Fruit fly (Drosophila melanogaster) whole organism, embryonic: ENCODE results near the gene pygo.

Experiments
- Abd-B ChIP-seq: fragments of 200-800 bp; sonication (Bioruptor generic); optimal IDR thresholded peaks from 2 replicates; lab custom pipeline; 2018; ENCODE audit warnings: missing biosample characterization, mild to moderate bottlenecking, missing genetic modification characterization, moderate library complexity
- CG10431 ChIP-seq: fragments of 200-800 bp; sonication (Bioruptor generic); optimal IDR thresholded peaks from 3 replicates; lab custom pipeline; 2018; ENCODE audit warnings: missing biosample characterization, mild to moderate bottlenecking, missing genetic modification characterization
- CG11560 ChIP-seq: fragments of 200-800 bp; sonication (Bioruptor generic); IDR thresholded peaks from 3 replicates; pipeline ENCODE4 v1.3.6; 2022; ENCODE audit warnings: missing biosample characterization, missing genetic modification characterization
- CG12744 ChIP-seq: fragments of 200-800 bp; sonication (Bioruptor generic); optimal IDR thresholded peaks from 2 replicates; lab custom pipeline; 2016; ENCODE audit warnings: missing biosample characterization, missing genetic modification characterization
- CG13287 ChIP-seq: fragments of 200-800 bp; sonication (Bioruptor generic); IDR thresholded peaks from 2 replicates; pipeline ENCODE4 v1.3.6; 2022; ENCODE audit warnings: missing biosample characterization, missing genetic modification characterization; ENCODE audit not compliant: partially characterized antibody
- CG14014 ChIP-seq: fragments of 200-800 bp; sonication (Bioruptor generic); IDR thresholded peaks from 2 replicates; pipeline ENCODE4 v1.3.6; 2022; ENCODE audit warnings: missing biosample characterization, missing genetic modification characterization
- CG14667 ChIP-seq: fragments of 200-800 bp; sonication (Bioruptor generic); IDR thresholded peaks from 2 replicates; pipeline ENCODE4 v1.3.6; 2022; ENCODE audit warnings: missing biosample characterization, missing genetic modification characterization
- CG17385 ChIP-seq: fragments of 200-800 bp; sonication (Bioruptor generic); optimal IDR thresholded peaks from 3 replicates; lab custom pipeline; 2018; ENCODE audit warnings: missing biosample characterization, mild to moderate bottlenecking, missing genetic modification characterization
- CG17568 ChIP-seq: fragments of 200-800 bp; sonication (Bioruptor generic); optimal IDR thresholded peaks from 2 replicates; lab custom pipeline; 2018; ENCODE audit warnings: missing biosample characterization, mild to moderate bottlenecking, missing genetic modification characterization, moderate library complexity
- CG2712 ChIP-seq: fragments of 200-800 bp; optimal IDR thresholded peaks from 3 replicates; lab custom pipeline; 2019; ENCODE audit warnings: missing biosample characterization, mild to moderate bottlenecking, missing genetic modification characterization, moderate library complexity
- CG31224 ChIP-seq: fragments of 200-800 bp; sonication (Bioruptor generic); IDR thresholded peaks from 2 replicates; pipeline ENCODE4 v1.3.6; 2022; ENCODE audit warnings: missing biosample characterization, missing genetic modification characterization
- CG32532 ChIP-seq: fragments of 200-800 bp; sonication (Bioruptor generic); IDR thresholded peaks from 2 replicates; pipeline ENCODE4 v1.3.6; 2022; ENCODE audit warnings: missing biosample characterization, missing genetic modification characterization
- CG3281 ChIP-seq: fragments of 200-800 bp; sonication (Bioruptor generic); optimal IDR thresholded peaks from 3 replicates; lab custom pipeline; 2017; ENCODE audit warnings: missing biosample characterization, mild to moderate bottlenecking, missing genetic modification characterization
- CG34376 ChIP-seq: fragments of 200-800 bp; sonication (Bioruptor generic); optimal IDR thresholded peaks from 2 replicates; lab custom pipeline; 2018; ENCODE audit warnings: missing biosample characterization, mild to moderate bottlenecking, missing genetic modification characterization
- CG4360 ChIP-seq: fragments of 200-800 bp; sonication (Bioruptor generic); IDR thresholded peaks from 2 replicates; pipeline ENCODE4 v1.3.6; 2022; ENCODE audit warnings: missing biosample characterization, missing genetic modification characterization
- CG4424 ChIP-seq: fragments of 200-800 bp; sonication (Bioruptor generic); optimal IDR thresholded peaks from 3 replicates; lab custom pipeline; 2016; ENCODE audit warnings: missing biosample characterization, missing genetic modification characterization
- CG5180 ChIP-seq: fragments of 200-800 bp; sonication (Bioruptor generic); optimal IDR thresholded peaks from 3 replicates; lab custom pipeline; 2017; ENCODE audit warnings: missing biosample characterization, missing genetic modification characterization, mild to moderate bottlenecking, moderate library complexity, missing genetic modification reagents
- CG6791 ChIP-seq: fragments of 200-800 bp; sonication (Bioruptor generic); IDR thresholded peaks from 3 replicates; pipeline ENCODE4 v1.3.6; 2022; ENCODE audit warnings: missing biosample characterization, missing genetic modification characterization; ENCODE audit not compliant: partially characterized antibody
- CG6813 ChIP-seq: fragments of 200-800 bp; sonication (Bioruptor generic); optimal IDR thresholded peaks from 2 replicates; lab custom pipeline; 2017; ENCODE audit warnings: missing biosample characterization, missing genetic modification characterization, mild to moderate bottlenecking, moderate library complexity, missing genetic modification reagents
- CG9727 ChIP-seq: fragments of 200-800 bp; sonication (Bioruptor generic); optimal IDR thresholded peaks from 3 replicates; lab custom pipeline; 2017; ENCODE audit warnings: missing biosample characterization, mild to moderate bottlenecking, missing genetic modification characterization
- Deaf1 ChIP-seq: fragments of 200-800 bp; optimal IDR thresholded peaks from 3 replicates; lab custom pipeline; 2019; ENCODE audit warnings: missing biosample characterization, mild to moderate bottlenecking, missing genetic modification characterization, moderate library complexity
- ERR ChIP-seq: fragments of 200-800 bp; sonication (Bioruptor generic); optimal IDR thresholded peaks from 2 replicates; lab custom pipeline; 2016; ENCODE audit warnings: missing biosample characterization, missing genetic modification characterization
- H15 ChIP-seq: fragments of 200-800 bp; sonication (Bioruptor generic); IDR thresholded peaks from 3 replicates; pipeline ENCODE4 v1.3.6; 2022; ENCODE audit warnings: missing biosample characterization, missing genetic modification characterization
- HHEX ChIP-seq: fragments of 200-800 bp; sonication (Bioruptor generic); optimal IDR thresholded peaks from 3 replicates; lab custom pipeline; 2017; ENCODE audit warnings: missing biosample characterization, mild to moderate bottlenecking, missing genetic modification characterization, missing genetic modification reagents
- HmgD ChIP-seq: fragments of 200-800 bp; sonication (Bioruptor generic); optimal IDR thresholded peaks from 3 replicates; lab custom pipeline; 2016; ENCODE audit warnings: missing biosample characterization, missing genetic modification characterization
- NFAT ChIP-seq: fragments of 200-800 bp; sonication (Bioruptor generic); IDR thresholded peaks from 2 replicates; pipeline ENCODE4 v1.3.6; 2022; ENCODE audit warnings: missing biosample characterization, missing genetic modification characterization
- Sin3A ChIP-seq: fragments of >200 bp; optimal IDR thresholded peaks from 2 replicates; lab custom pipeline; 2018
- ac ChIP-seq: fragments of 200-800 bp; sonication (Bioruptor generic); optimal IDR thresholded peaks from 3 replicates; lab custom pipeline; 2017; ENCODE audit warnings: missing biosample characterization, mild to moderate bottlenecking, missing genetic modification characterization
- al ChIP-seq: fragments of 200-800 bp; sonication (Bioruptor generic); IDR thresholded peaks from 2 replicates; pipeline ENCODE4 v1.3.6; 2022; ENCODE audit warnings: missing biosample characterization, missing genetic modification characterization
- aop ChIP-seq: fragments of 200-800 bp; sonication (Bioruptor generic); IDR thresholded peaks from 2 replicates; pipeline ENCODE4 v1.3.6; 2022; ENCODE audit warnings: missing biosample characterization, missing genetic modification characterization
- az2 ChIP-seq: fragments of 200-800 bp; sonication (Bioruptor generic); optimal IDR thresholded peaks from 3 replicates; lab custom pipeline; 2016; ENCODE audit warnings: missing biosample characterization, missing genetic modification characterization
- bbx ChIP-seq: fragments of 200-800 bp; sonication (Bioruptor generic); IDR thresholded peaks from 2 replicates; pipeline ENCODE4 v1.3.6; 2022; ENCODE audit warnings: missing biosample characterization, missing genetic modification characterization; ENCODE audit not compliant: partially characterized antibody
- bigmax ChIP-seq: fragments of 200-800 bp; sonication (Bioruptor generic); optimal IDR thresholded peaks from 2 replicates; lab custom pipeline; 2018; ENCODE audit warnings: missing biosample characterization, mild to moderate bottlenecking, missing genetic modification characterization
- da ChIP-seq: fragments of 200-800 bp; sonication (Bioruptor generic); optimal IDR thresholded peaks from 2 replicates; lab custom pipeline; 2016; ENCODE audit warnings: missing biosample characterization, missing genetic modification characterization
- dan ChIP-seq: fragments of 200-800 bp; sonication (Bioruptor generic); IDR thresholded peaks from 2 replicates; pipeline ENCODE4 v1.3.6; 2022; ENCODE audit warnings: missing biosample characterization, missing genetic modification characterization
- gcm ChIP-seq: fragments of 200-800 bp; sonication (Bioruptor generic); optimal IDR thresholded peaks from 2 replicates; lab custom pipeline; 2019; ENCODE audit warnings: missing biosample characterization, mild to moderate bottlenecking, missing genetic modification characterization, moderate library complexity
- gcm2 ChIP-seq: fragments of 200-800 bp; sonication (Bioruptor generic); optimal IDR thresholded peaks from 2 replicates; lab custom pipeline; 2016; ENCODE audit warnings: missing biosample characterization, missing genetic modification characterization
- hth ChIP-seq: fragments of >200 bp; optimal IDR thresholded peaks from 2 replicates; lab custom pipeline; 2017; ENCODE audit warnings: inconsistent platforms
- jumu ChIP-seq: fragments of 200-800 bp; sonication (Bioruptor generic); optimal IDR thresholded peaks from 3 replicates; lab custom pipeline; 2016; ENCODE audit warnings: missing biosample characterization, missing genetic modification characterization
- kah ChIP-seq: fragments of 200-800 bp; sonication (Bioruptor generic); optimal IDR thresholded peaks from 2 replicates; lab custom pipeline; 2018; ENCODE audit warnings: missing biosample characterization, mild to moderate bottlenecking, missing genetic modification characterization
- lbe ChIP-seq: fragments of 200-800 bp; sonication (Bioruptor generic); optimal IDR thresholded peaks from 2 replicates; lab custom pipeline; 2016; ENCODE audit warnings: missing biosample characterization, mild to moderate bottlenecking, missing genetic modification characterization
- lmd ChIP-seq: fragments of 200-800 bp; sonication (Bioruptor generic); IDR thresholded peaks from 2 replicates; pipeline ENCODE4 v1.3.6; 2022; ENCODE audit warnings: missing biosample characterization, missing genetic modification characterization
- otp ChIP-seq: fragments of 200-800 bp; sonication (Bioruptor generic); IDR thresholded peaks from 3 replicates; pipeline ENCODE4, ENCODE4 v1.3.6; 2022; ENCODE audit warnings: missing biosample characterization, missing genetic modification characterization
- pan ChIP-seq, 4 experiments: fragments of >200 bp in 3 of 4; fragments of 200-800 bp in 1 of 4; sonication (Bioruptor generic) in 1 of 4; optimal IDR thresholded peaks in 3 of 4; IDR thresholded peaks in 1 of 4; 2 replicates each; pipeline versions ENCODE4 v1.3.6 to Lab custom; 2017 to 2022; ENCODE audit warnings: missing biosample characterization in 2 of 4, missing genetic modification characterization in 2 of 4, mixed read lengths in 1 of 4
- pnt ChIP-seq: fragments of 200-800 bp; sonication (Bioruptor generic); optimal IDR thresholded peaks from 3 replicates; lab custom pipeline; 2016; ENCODE audit warnings: missing biosample characterization, missing genetic modification characterization
- sqz ChIP-seq: fragments of 200-800 bp; sonication (Bioruptor generic); optimal IDR thresholded peaks from 3 replicates; lab custom pipeline; 2018; ENCODE audit warnings: missing biosample characterization, mild to moderate bottlenecking, missing genetic modification characterization
- stwl ChIP-seq: fragments of 200-800 bp; sonication (Bioruptor generic); optimal IDR thresholded peaks from 3 replicates; lab custom pipeline; 2018; ENCODE audit warnings: missing biosample characterization, mild to moderate bottlenecking, missing genetic modification characterization, moderate library complexity
- tap ChIP-seq: fragments of 200-800 bp; optimal IDR thresholded peaks from 3 replicates; lab custom pipeline; 2019; ENCODE audit warnings: missing biosample characterization, mild to moderate bottlenecking, missing genetic modification characterization, moderate library complexity
- unc-4 ChIP-seq: fragments of 200-800 bp; sonication (Bioruptor generic); IDR thresholded peaks from 2 replicates; pipeline ENCODE4 v1.3.6; 2022; ENCODE audit warnings: missing biosample characterization, missing genetic modification characterization; ENCODE audit not compliant: partially characterized antibody
- wdn ChIP-seq: fragments of 200-800 bp; sonication (Bioruptor generic); IDR thresholded peaks from 2 replicates; pipeline ENCODE4 v1.3.6; 2022; ENCODE audit warnings: missing biosample characterization, missing genetic modification characterization
- z ChIP-seq: fragments of 200-800 bp; sonication (Bioruptor generic); IDR thresholded peaks from 3 replicates; pipeline ENCODE4 v1.3.6; 2022; ENCODE audit warnings: missing biosample characterization, missing genetic modification characterization

Gene pygo

DNA sequence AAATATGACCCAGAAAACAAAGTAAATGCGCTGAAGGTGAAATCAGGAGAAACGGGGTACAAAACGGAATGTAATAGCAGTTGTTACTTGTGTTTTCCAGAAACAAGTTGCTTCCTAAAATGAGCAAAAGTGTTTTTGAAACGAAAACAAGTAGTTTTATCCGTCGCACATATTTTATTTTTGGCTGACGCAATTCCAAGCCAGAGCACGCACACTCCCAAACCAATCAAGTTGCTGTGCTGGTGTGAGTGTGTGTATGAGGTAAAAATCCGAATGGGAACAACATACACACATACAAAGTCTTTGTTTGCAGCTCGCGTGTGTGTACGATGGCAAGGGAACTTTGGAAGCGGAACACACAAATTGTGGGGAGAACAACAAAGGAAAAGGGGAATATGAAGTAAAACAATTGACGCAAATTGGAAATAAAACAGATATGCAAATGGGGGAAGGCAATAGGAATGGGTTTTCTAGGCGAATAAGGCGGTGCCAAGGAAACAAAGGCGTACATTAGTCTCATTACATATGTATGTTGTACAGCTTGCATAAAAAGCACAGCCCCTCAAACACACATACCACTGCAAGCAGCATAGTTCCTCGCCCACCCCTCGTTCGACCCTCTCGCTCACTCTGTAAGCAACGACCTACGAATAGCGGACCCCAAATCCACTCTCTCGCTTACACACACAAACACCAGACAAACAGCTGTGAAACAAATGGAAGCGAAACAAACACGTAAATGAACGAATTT lies 28.1 kb upstream of the pygo start (continued):
- TF ChIP-seq sqz (GFP tag; lab: Kevin White, UChicago) (no peak), H15 (GFP tag; lab: Robert Waterston, UW) (no peak), pnt (GFP tag; lab: Kevin White, UChicago) (no peak), lmd (GFP tag; lab: Robert Waterston, UW) (no peak), unc-4 (no peak), bigmax (GFP tag; lab: Kevin White, UChicago) (no peak), lbe (GFP tag; lab: Kevin White, UChicago) (peak; percentile 11), al (no peak), CG5180 (no peak), kah (GFP tag; lab: Kevin White, UChicago) (peak; percentile 18), Abd-B (no peak), gcm (GFP tag; lab: Kevin White, UChicago) (no peak), CG14667 (GFP tag; lab: Robert Waterston, UW) (no peak), pan (optimal IDR thresholded peaks at IDR 0.05; lab: Kevin White, UChicago) (no peak), pan (GFP tag; optimal IDR thresholded peaks at IDR 0.05 in 1 of 2, IDR thresholded peaks at IDR 0.05 in 1 of 2) (no peak), HHEX (GFP tag; lab: Kevin White, UChicago) (no peak), aop (GFP tag; lab: Robert Waterston, UW) (no peak), CG13287 (GFP tag; lab: Robert Waterston, UW) (no peak), CG14014 (GFP tag; lab: Robert Waterston, UW) (no peak), otp (GFP tag; lab: Robert Waterston, UW) (no peak), gcm2 (GFP tag; lab: Kevin White, UChicago) (no peak), CG32532 (GFP tag; lab: Robert Waterston, UW) (no peak), CG4360 (GFP tag; lab: Robert Waterston, UW) (no peak), NFAT (GFP tag; lab: Robert Waterston, UW) (no peak), CG31224 (GFP tag; lab: Robert Waterston, UW) (no peak), CG17385 (GFP tag; lab: Kevin White, UChicago) (no peak), CG6791 (no peak), Deaf1 (tag; lab: Kevin White, UChicago) (peak; percentile 17), CG12744 (GFP tag; lab: Kevin White, UChicago) (no peak), CG17568 (GFP tag; lab: Kevin White, UChicago) (no peak), dan (GFP tag; lab: Robert Waterston, UW) (no peak), stwl (tag; lab: Kevin White, UChicago) (no peak), CG3281 (GFP tag; lab: Kevin White, UChicago) (no peak), CG2712 (tag; lab: Kevin White, UChicago) (no peak), da (GFP tag; lab: Kevin White, UChicago) (no peak), tap (tag; lab: Kevin White, UChicago) (no peak), ERR (GFP tag; lab: Kevin White, UChicago) (peak; percentile 59), HmgD (GFP tag; lab: Kevin White, UChicago) (peak; percentile 15), hth (no peak), CG6813 (GFP tag; lab: Kevin White, UChicago) (peak; percentile 16), wdn (no peak), CG11560 (no peak), CG4424 (GFP tag; lab: Kevin White, UChicago) (no peak), Sin3A (no peak), ac (no peak), CG34376 (GFP tag; lab: Kevin White, UChicago) (peak; percentile 66), CG9727 (GFP tag; lab: Kevin White, UChicago) (no peak), jumu (no peak), az2 (GFP tag; lab: Kevin White, UChicago) (no peak), CG10431 (GFP tag; lab: Kevin White, UChicago) (no peak), bbx (no peak), z (GFP tag; lab: Robert Waterston, UW) (no peak)
